Worm (Caenorhabditis elegans) whole organism, midembryonic: ENCODE measurements around the gene F09C6.11.

Experiments
- T22C8.4 ChIP-seq: fragments of 200-800 bp; sonication (Bioruptor generic); IDR thresholded peaks from 2 replicates; pipeline ENCODE4 v1.3.6; 2022; ENCODE audit warnings: missing genetic modification characterization, missing compliant biosample characterization
- cog-1 ChIP-seq: sonication (generic microtip); optimal IDR thresholded peaks from 2 replicates; lab custom pipeline; 2016; ENCODE audit warnings: missing genetic modification characterization, missing compliant biosample characterization
- flt-1 ChIP-seq: fragments of 200-800 bp; sonication (Bioruptor generic); IDR thresholded peaks from 2 replicates; pipeline ENCODE4 v1.3.6; 2022; ENCODE audit warnings: missing genetic modification characterization, missing compliant biosample characterization
- klf-2 ChIP-seq: fragments of 200-800 bp; sonication (Bioruptor generic); conservative IDR thresholded peaks from 2 replicates; pipeline ENCODE4 v1.3.6; 2022; ENCODE audit warnings: missing genetic modification reagents, missing genetic modification characterization, missing compliant biosample characterization
- med-1 ChIP-seq: sonication (generic microtip); optimal IDR thresholded peaks from 2 replicates; lab custom pipeline; 2017; ENCODE audit warnings: missing genetic modification characterization, mild to moderate bottlenecking, missing compliant biosample characterization, antibody characterized with exemption, missing genetic modification reagents; ENCODE audit not compliant: insufficient read depth
- ref-1 ChIP-seq: fragments of 200-800 bp; sonication (Bioruptor generic); conservative IDR thresholded peaks from 2 replicates; pipeline ENCODE4 v1.3.6; 2022; ENCODE audit warnings: missing genetic modification reagents, missing genetic modification characterization, missing compliant biosample characterization
- tab-1 ChIP-seq: fragments of 200-800 bp; sonication (Bioruptor generic); IDR thresholded peaks from 2 replicates; pipeline ENCODE4 v1.3.6; 2022; ENCODE audit warnings: missing genetic modification characterization, missing compliant biosample characterization
- ztf-23 ChIP-seq: fragments of 200-800 bp; sonication (Bioruptor generic); IDR thresholded peaks from 2 replicates; pipeline ENCODE4 v1.3.6; 2022; ENCODE audit warnings: missing genetic modification reagents, missing genetic modification characterization, missing compliant biosample characterization
- ztf-29 ChIP-seq: fragments of 200-800 bp; sonication (Bioruptor generic); IDR thresholded peaks from 2 replicates; pipeline ENCODE4 v1.3.6; 2022; ENCODE audit warnings: missing genetic modification reagents, missing genetic modification characterization, missing compliant biosample characterization

ce11 chrV:16869740-16870139 lies 12.4 kb downstream of the F09C6.11 start, which contains the start of gene clec-33:
- no peak for TF ChIP-seq flt-1 (GFP tag; lab: Robert Waterston, UW)
- no peak for TF ChIP-seq ref-1
- TF ChIP-seq med-1 (GFP tag; lab: Kevin White, UChicago), result no peak
- no peak for TF ChIP-seq ztf-29 (GFP tag; lab: Robert Waterston, UW)
- no peak for TF ChIP-seq T22C8.4 (GFP tag; lab: Robert Waterston, UW)
- TF ChIP-seq ztf-23, result no peak
- TF ChIP-seq klf-2 (GFP tag; lab: Robert Waterston, UW), result no peak
- TF ChIP-seq cog-1, result no peak
- TF ChIP-seq tab-1, result no peak
